Worm (Caenorhabditis elegans): ENCODE measurements around the gene fln-1.

Gene fln-1

ce11 chrIV:425546-425945, 49.7 kb upstream of the fln-1 start (continued):
- no peak for TF ChIP-seq nfya-1 (tag; optimal IDR thresholded peaks at IDR 0.05; ENCODE audit: borderline replicate concordance, insufficient read depth)
- TF ChIP-seq egl-18 (GFP tag; IDR thresholded peaks at IDR 0.05) = no peak
- no peak for TF ChIP-seq T07F8.4 (tag; optimal IDR thresholded peaks at IDR 0.05)
- no peak for TF ChIP-seq F55B11.4 (tag; optimal IDR thresholded peaks at IDR 0.05; ENCODE audit: borderline replicate concordance, insufficient read depth)
- no peak for TF ChIP-seq lag-1 (GFP tag; IDR thresholded peaks at IDR 0.05)
- peak; percentile 62 for TF ChIP-seq lsl-1 (GFP tag; optimal IDR thresholded peaks at IDR 0.05)
- no peak for TF ChIP-seq hlh-12 (tag; optimal IDR thresholded peaks at IDR 0.05)
- TF ChIP-seq snpc-1.1 (tag; optimal IDR thresholded peaks at IDR 0.05; ENCODE audit: insufficient read depth) = peak; percentile 36
- no peak for TF ChIP-seq ceh-100 (GFP tag; IDR thresholded peaks at IDR 0.05)
- no peak for TF ChIP-seq ccch-3 (GFP tag; optimal IDR thresholded peaks at IDR 0.05)
- TF ChIP-seq F57C9.4 (tag; optimal IDR thresholded peaks at IDR 0.05) = no peak
- TF ChIP-seq C17E4.6 (GFP tag; IDR thresholded peaks at IDR 0.05) = no peak
- peak; percentile 33 for TF ChIP-seq attf-5 (GFP tag; optimal IDR thresholded peaks at IDR 0.05)
- no peak for TF ChIP-seq F22D6.2 (tag; optimal IDR thresholded peaks at IDR 0.05)
- TF ChIP-seq B0336.3 (GFP tag; IDR thresholded peaks at IDR 0.05) = no peak
- no peak for TF ChIP-seq cebp-2 (GFP tag; IDR thresholded peaks at IDR 0.05)
- no peak for TF ChIP-seq F49E8.2 (tag; optimal IDR thresholded peaks at IDR 0.05; ENCODE audit: insufficient read depth)
- no peak for TF ChIP-seq Y53G8AR.9 (GFP tag; conservative IDR thresholded peaks at IDR 0.05)
- TF ChIP-seq tlf-1 (GFP tag; optimal IDR thresholded peaks at IDR 0.05) = peak; percentile 2
- TF ChIP-seq lin-26 (GFP tag; IDR thresholded peaks at IDR 0.05) = no peak
- peak in 1 of 3 experiments; percentile 19 for TF ChIP-seq lin-35 (GFP tag; optimal IDR thresholded peaks at IDR 0.05)
- no peak for TF ChIP-seq T26A5.8 (tag; optimal IDR thresholded peaks at IDR 0.05)
- no peak for TF ChIP-seq Y67H2A.10 (GFP tag; conservative IDR thresholded peaks at IDR 0.05)
- no peak for TF ChIP-seq hrde-1 (tag; optimal IDR thresholded peaks at IDR 0.05; ENCODE audit: borderline replicate concordance)
- no peak for TF ChIP-seq nfya-2 (GFP tag; IDR thresholded peaks at IDR 0.05)
- peak; percentile 60 for TF ChIP-seq dpl-1 (GFP tag; optimal IDR thresholded peaks at IDR 0.05)
- TF ChIP-seq snpc-3.4 (tag; optimal IDR thresholded peaks at IDR 0.05) = peak; percentile 38
- no peak for TF ChIP-seq ztf-26 (tag; optimal IDR thresholded peaks at IDR 0.05)
- TF ChIP-seq F33H1.4 (GFP tag; IDR thresholded peaks at IDR 0.05) = peak; percentile 87
- TF ChIP-seq nhr-27 (tag; optimal IDR thresholded peaks at IDR 0.05) = no peak
- TF ChIP-seq gei-17 (GFP tag; optimal IDR thresholded peaks at IDR 0.05) = no peak
- TF ChIP-seq mxl-1 (tag; optimal IDR thresholded peaks at IDR 0.05) = no peak
- no peak for TF ChIP-seq ekl-4 (GFP tag; IDR thresholded peaks at IDR 0.05)
- TF ChIP-seq zfh-2 (GFP tag; conservative IDR thresholded peaks at IDR 0.05) = no peak
- TF ChIP-seq xnd-1 (tag; optimal IDR thresholded peaks at IDR 0.05) = peak; percentile 76
- TF ChIP-seq aptf-3 (GFP tag; IDR thresholded peaks at IDR 0.05) = no peak
- TF ChIP-seq madf-6 (GFP tag; IDR thresholded peaks at IDR 0.05) = peak; percentile 74; the same call in 1 of the 2 replicates
- TF ChIP-seq sptf-2 (GFP tag; optimal IDR thresholded peaks at IDR 0.05) = no peak
- no peak for TF ChIP-seq bed-1 (GFP tag; IDR thresholded peaks at IDR 0.05)
- peak; percentile 18; the same call in 1 of the 2 replicates for TF ChIP-seq dox-1 (GFP tag; IDR thresholded peaks at IDR 0.05)
- no peak for TF ChIP-seq nhr-90 (tag; optimal IDR thresholded peaks at IDR 0.05)
- no peak for TF ChIP-seq F10E7.11 (tag; optimal IDR thresholded peaks at IDR 0.05)
- no peak for TF ChIP-seq unc-62 (GFP tag; optimal IDR thresholded peaks at IDR 0.05)
- TF ChIP-seq attf-3 (GFP tag; conservative IDR thresholded peaks at IDR 0.05) = no peak
- no peak for TF ChIP-seq mel-28 (tag; optimal IDR thresholded peaks at IDR 0.05; ENCODE audit: borderline replicate concordance)
- no peak for TF ChIP-seq B0035.1 (tag; optimal IDR thresholded peaks at IDR 0.05)
- TF ChIP-seq hmg-20 (GFP tag; IDR thresholded peaks at IDR 0.05) = no peak
- peak; percentile 65 for TF ChIP-seq lin-54 (GFP tag; optimal IDR thresholded peaks at IDR 0.05)
- TF ChIP-seq athp-1 (tag; optimal IDR thresholded peaks at IDR 0.05) = no peak

Measured in whole organism, young adult.